Worm (Caenorhabditis elegans) whole organism, L4/young adult: ENCODE measurements around the gene F37C12.18.
A peak's percentile ranks its signal among the peaks of the same experiment; 100 is the strongest.

Experiments used
- W03F9.2 ChIP-seq: fragments of 150-350 bp; optimal IDR thresholded peaks from 2 replicates; lab custom pipeline; 2014; ENCODE audit warnings: missing biosample characterization, missing genetic modification characterization
- dao-5 ChIP-seq: sonication (generic microtip); optimal IDR thresholded peaks from 2 replicates; lab custom pipeline; 2016; ENCODE audit warnings: missing genotype, missing genetic modification characterization, moderate library complexity, missing compliant biosample characterization
- him-1 ChIP-seq: sonication (generic microtip); optimal IDR thresholded peaks from 2 replicates; lab custom pipeline; 2016; ENCODE audit warnings: missing genotype, missing genetic modification reagents, missing genetic modification characterization, missing compliant biosample characterization

Gene F37C12.18

DNA sequence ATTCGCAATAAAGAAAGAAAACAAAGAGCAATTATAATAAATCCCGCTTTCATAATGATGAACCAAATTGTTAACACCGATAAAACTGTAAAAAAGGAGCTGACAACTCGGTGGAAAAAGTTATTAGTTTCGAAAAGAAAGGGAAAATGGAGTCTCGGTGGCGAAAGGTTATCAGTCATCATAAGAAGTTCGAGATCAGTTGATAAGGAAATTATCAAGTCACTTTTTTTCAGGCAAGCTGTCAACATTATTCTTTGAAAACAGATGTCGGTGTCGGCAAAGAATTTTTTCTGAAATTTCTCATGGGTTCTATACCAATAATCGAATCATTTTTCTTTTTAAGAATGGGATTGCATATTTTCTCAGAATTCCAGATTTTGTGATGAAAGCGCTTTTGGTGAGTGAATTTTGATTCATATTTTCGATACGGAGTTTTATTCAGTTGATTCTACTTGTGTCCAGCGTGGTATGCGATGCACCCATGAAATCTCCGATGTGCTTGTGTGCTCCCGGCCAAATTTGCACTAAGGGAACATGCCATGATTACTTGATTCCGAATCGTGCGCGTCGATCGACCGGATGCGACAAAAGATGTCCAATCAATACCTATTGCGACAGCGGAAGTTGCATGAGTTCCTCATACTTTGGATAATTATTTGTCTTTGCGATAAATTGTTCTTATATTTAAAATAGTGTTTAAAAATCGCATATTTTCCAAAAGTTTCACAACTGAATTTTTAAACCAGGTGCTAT lies 6.7 kb downstream of the F37C12.18 start, which contains the start of the genes F37C12.21 and F37C12.10:
Gene F37C12.21, plus strand, starts transcription at position 58 of the 753 bp plus-strand sequence.
Gene F37C12.10, minus strand, starts transcription at position 85 of the 753 bp plus-strand sequence.
- TF ChIP-seq dao-5 (tag; lab: Kevin White, UChicago) (no peak), him-1 (tag; lab: Kevin White, UChicago) (no peak), W03F9.2 (tag; lab: Kevin White, UChicago) (no peak)

DNA sequence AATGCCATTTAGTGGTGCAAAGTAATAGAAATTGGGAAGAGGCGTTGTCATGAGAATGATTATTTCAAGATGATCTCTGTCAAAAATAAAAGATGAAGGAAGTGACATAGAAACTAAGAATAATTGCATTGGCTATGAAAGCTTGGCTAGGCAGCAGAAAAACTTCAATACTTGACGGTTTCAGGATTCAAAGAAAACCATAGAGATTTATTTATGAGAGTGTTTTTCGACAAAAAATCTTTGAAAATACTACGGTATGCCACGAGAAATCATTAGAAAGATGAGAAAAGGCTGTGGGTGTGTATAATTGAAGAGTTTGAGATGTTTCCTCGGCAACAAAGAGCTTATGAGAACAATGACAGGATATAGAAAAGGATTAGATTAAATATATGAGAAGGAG lies 9.8 kb downstream of the F37C12.18 start, which contains the start of gene F37C12.14:
Gene F37C12.14, minus strand, starts transcription at position 101 of the 400 bp plus-strand sequence.
- TF ChIP-seq dao-5 (tag; lab: Kevin White, UChicago) (no peak), him-1 (tag; lab: Kevin White, UChicago) (no peak), W03F9.2 (tag; lab: Kevin White, UChicago) (no peak)

DNA sequence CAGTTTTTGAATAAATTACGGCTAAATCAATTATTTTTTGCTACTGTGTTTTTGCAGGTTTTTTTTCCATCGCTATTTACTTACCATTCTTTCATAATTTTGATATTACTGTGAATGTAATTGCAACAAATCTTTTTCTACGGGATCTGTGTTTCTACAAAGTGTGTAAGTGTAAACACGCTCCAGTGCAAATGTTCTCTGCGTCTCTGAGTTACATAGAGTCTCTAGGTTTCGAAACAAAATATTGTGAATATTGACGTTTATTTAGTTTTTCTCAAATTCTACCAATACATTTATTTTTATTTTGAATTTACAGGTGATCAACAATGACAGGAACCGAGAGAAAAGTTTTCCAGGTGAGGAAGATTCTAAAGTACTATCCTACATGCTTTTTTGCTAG lies 11.2 kb downstream of the F37C12.18 start, which contains the start of gene yju-2:
Gene yju-2, plus strand, starts transcription at position 315 of the 400 bp plus-strand sequence.
- TF ChIP-seq dao-5 (tag; lab: Kevin White, UChicago): no peak
- no peak for TF ChIP-seq W03F9.2 (tag; lab: Kevin White, UChicago)
- TF ChIP-seq him-1 (tag; lab: Kevin White, UChicago): no peak

ce11 chrIII:7181822-7182221 lies 13.4 kb downstream of the F37C12.18 start, which contains the start of gene epg-4:
epg-4 (plus strand) TSS chrIII:7182167.
- TF ChIP-seq W03F9.2 (tag; lab: Kevin White, UChicago) (no peak), him-1 (tag; lab: Kevin White, UChicago) (no peak), dao-5 (tag; lab: Kevin White, UChicago) (no peak)

DNA sequence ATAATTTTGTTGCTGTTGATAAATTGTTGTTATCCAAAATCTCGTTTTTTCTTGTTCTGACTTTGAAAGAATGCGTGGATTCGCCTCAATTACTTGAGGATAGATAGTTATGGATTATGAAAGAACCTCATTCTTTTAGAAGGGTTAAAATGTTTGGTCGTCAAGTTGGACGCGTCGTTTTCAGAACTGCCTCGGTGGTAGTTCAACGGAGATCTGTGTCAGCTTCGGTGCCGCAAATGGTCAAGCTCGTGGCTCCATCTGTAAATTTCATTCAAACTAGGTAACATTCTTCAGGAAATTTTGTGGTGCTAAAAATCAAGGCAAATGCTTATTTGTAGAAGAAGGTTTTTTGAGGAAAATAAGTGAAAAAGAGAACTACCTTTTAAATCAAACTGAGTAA lies 14.6 kb downstream of the F37C12.18 start, which contains the start of gene ndab-2:
Gene ndab-2, plus strand, starts transcription at position 140 of the 400 bp plus-strand sequence.
- no peak for TF ChIP-seq W03F9.2 (tag; lab: Kevin White, UChicago)
- no peak for TF ChIP-seq him-1 (tag; lab: Kevin White, UChicago)
- no peak for TF ChIP-seq dao-5 (tag; lab: Kevin White, UChicago)

DNA sequence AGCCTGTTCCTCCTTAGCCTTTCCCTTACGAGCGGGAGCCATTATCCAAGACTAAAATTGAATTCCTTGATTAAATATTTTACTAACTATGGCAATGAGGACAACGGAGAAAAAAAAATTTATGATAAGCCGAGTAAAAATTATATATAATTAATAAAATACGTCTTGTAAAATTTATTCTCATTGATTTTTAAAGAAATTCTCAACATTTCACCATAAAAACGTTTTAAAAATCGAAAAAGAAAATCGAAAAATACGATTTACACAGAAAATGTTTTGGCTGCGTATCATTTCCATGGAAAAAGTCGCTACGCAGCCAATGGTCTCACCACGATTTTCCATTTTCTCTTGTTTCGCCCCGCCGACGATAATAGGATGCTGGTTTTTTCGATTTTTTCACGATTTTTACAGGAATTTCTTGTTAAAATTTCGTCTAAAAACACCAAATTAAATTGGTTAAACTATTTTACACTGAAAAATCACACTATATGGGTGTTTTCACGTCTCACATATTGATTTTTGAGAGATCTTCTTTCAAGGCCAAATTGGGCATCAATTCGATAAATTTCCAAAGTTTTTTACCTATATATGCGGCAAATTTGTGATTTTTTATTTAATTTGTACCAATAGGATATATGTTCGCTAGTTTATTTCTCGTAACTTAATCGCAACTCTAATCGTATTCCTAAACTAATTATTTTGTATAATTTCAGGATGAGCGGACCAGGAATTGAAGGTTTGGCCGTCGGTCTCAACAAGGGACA lies 15.5 kb downstream of the F37C12.18 start, which contains the start of the genes rps-14 and rpl-36:
Gene rps-14, minus strand, starts transcription at position 51 of the 764 bp plus-strand sequence.
Gene rpl-36, plus strand, starts transcription at position 714 of the 764 bp plus-strand sequence.
- TF ChIP-seq W03F9.2 (tag; lab: Kevin White, UChicago) (peak; percentile 72), him-1 (tag; lab: Kevin White, UChicago) (peak; percentile 26), dao-5 (tag; lab: Kevin White, UChicago) (no peak)

ce11 chrIII:7178497-7178896 lies 16.7 kb downstream of the F37C12.18 start:
- TF ChIP-seq dao-5 (tag; lab: Kevin White, UChicago) (no peak), W03F9.2 (tag; lab: Kevin White, UChicago) (no peak), him-1 (tag; lab: Kevin White, UChicago) (no peak)

DNA sequence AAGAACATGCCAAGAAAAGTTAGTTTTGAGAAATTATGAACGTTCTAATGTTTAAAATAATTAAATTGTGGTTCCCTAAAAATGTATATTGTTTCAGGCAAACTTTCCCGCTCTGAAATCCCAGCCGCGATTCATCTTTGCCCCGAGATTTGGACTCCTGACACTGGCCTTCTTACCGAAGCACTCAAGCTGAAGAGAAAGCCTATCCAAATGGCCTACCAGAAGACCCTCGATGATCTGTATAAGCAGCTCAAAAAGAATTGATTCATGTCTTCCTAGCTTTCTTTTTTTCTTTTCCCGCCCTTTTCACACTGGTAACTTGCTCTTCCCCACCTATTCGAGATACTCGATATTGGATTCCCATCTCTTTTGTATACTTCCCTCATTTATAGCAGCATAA lies 25.1 kb downstream of the F37C12.18 start:
- TF ChIP-seq dao-5 (tag; lab: Kevin White, UChicago) (no peak), him-1 (tag; lab: Kevin White, UChicago) (no peak), W03F9.2 (tag; lab: Kevin White, UChicago) (no peak)

DNA sequence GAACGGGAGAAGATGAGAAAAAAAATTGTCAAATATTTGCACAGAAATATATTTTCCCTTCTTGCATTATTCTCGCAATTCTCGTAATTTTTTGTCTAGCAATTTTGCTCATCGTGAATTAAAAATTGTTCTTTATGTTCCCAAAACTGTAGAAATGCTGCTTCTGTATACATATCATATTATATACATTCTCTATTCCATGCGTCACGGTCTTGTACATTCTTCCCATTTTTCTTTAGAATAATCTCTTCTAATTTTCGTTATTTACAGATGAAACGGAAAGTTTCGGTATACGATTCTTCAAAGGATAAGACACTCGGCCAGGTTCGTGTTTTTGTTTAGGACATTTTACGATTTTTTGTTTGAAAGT lies 27.7 kb downstream of the F37C12.18 start, which contains the start of gene acs-4:
Gene acs-4, plus strand, starts transcription at position 271 of the 370 bp plus-strand sequence.
- no peak for TF ChIP-seq him-1 (tag; lab: Kevin White, UChicago)
- no peak for TF ChIP-seq dao-5 (tag; lab: Kevin White, UChicago)
- no peak for TF ChIP-seq W03F9.2 (tag; lab: Kevin White, UChicago)

DNA sequence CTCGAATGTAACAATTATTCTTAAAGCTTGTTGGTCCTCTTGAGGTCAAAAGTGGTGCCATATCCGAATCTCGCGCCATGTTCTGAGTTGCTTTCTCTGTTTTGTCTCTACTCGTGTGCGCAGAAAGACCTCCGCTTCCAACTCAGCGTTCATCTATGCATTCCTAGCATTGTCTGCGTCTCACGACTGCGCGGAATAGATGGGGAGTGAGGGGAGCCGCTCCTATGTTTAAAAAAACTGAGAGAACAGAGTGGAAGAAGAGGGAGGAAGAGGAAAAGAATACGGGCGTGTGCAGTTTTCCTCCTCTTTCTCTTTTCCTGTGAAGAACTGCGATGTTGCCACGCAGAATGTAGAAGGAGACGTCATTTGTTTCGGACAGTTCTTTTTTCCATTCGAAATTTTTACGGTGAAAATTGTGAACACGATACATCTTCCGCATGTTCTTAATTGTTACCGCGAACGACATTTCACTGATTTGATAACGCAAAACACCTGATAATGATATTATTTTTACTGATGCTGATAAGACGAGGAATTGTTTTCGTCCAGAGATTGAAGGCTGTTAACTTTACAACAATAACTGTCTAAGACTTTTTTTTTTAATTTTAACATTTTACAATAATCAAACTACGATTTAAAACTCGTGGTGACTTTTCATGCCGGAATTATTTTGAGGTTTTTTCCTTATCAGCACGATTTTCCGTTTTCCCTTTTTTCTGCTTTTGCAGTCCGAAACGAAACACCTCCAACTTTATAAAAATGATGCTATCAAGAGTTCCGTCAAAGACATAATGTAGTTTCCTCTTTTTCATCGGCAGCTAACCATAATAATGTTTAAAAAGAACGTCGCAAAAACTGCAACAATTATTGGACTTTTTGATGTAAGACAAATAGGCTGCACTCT lies 28.3 kb downstream of the F37C12.18 start:
- TF ChIP-seq dao-5 (tag; lab: Kevin White, UChicago): no peak
- TF ChIP-seq him-1 (tag; lab: Kevin White, UChicago): peak; percentile 59
- TF ChIP-seq W03F9.2 (tag; lab: Kevin White, UChicago): no peak

DNA sequence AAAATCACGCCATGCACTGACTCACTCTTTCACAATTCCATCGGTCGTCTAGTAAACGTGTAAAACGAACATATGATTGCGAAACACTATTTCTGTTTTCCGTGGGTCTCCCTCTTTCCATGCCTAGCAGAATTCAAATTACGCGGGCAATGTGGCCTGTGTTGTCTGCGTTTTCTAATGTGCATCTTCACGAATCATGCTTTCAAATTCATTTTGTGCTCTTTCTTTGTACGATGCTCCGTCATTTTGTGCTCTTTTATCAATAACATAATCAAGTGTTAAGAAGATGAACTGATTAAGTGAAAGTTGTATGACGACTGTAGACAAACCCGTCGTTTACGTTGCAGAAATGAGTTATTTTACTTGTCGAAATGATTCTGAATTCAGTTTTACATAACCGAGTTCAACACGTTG lies 29.4 kb downstream of the F37C12.18 start:
- no peak for TF ChIP-seq dao-5 (tag; lab: Kevin White, UChicago)
- TF ChIP-seq him-1 (tag; lab: Kevin White, UChicago): no peak
- TF ChIP-seq W03F9.2 (tag; lab: Kevin White, UChicago): no peak

DNA sequence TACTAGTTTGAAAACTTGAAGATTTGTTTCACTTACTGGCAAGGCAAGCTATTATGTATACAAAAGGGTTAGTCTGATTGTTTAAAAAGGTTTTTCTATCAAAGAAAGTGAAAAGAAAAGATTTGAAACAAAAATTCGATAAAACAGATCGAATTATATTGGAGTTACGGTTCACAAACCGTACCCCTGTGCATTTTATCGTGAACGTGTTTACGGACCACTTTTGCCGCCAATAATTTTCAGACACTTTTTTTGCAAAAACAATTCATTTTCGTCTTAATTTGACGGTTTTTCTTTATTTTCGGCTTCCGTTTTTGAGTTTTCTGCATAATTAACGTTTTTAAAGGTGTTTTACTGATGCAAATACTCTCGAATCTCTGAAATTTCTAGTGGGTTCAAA lies 29.9 kb downstream of the F37C12.18 start:
- no peak for TF ChIP-seq W03F9.2 (tag; lab: Kevin White, UChicago)
- no peak for TF ChIP-seq him-1 (tag; lab: Kevin White, UChicago)
- TF ChIP-seq dao-5 (tag; lab: Kevin White, UChicago): no peak
